Fruit fly (Drosophila melanogaster) whole organism, adult: ENCODE results near the gene mgl.

Source experiments
- CG12768 ChIP-seq: fragments of 200-800 bp; sonication (Bioruptor generic); optimal IDR thresholded peaks from 2 replicates; lab custom pipeline; 2017; ENCODE audit warnings: missing biosample characterization, missing genetic modification characterization, mild to moderate bottlenecking, moderate library complexity, missing genetic modification reagents
- CG1620 ChIP-seq: fragments of 200-800 bp; sonication (Bioruptor generic); optimal IDR thresholded peaks from 2 replicates; lab custom pipeline; 2016; ENCODE audit warnings: missing biosample characterization, missing genetic modification characterization
- CG33017 ChIP-seq: fragments of 200-800 bp; sonication (Bioruptor generic); optimal IDR thresholded peaks from 2 replicates; lab custom pipeline; 2018; ENCODE audit warnings: missing biosample characterization, mild to moderate bottlenecking, missing genetic modification characterization, moderate library complexity
- CG5204 ChIP-seq: fragments of 200-800 bp; sonication (Bioruptor generic); optimal IDR thresholded peaks from 2 replicates; lab custom pipeline; 2016; ENCODE audit warnings: missing biosample characterization, missing genetic modification characterization
- CG7101 ChIP-seq: fragments of 200-800 bp; sonication (Bioruptor generic); optimal IDR thresholded peaks from 2 replicates; lab custom pipeline; 2018; ENCODE audit warnings: missing biosample characterization, mild to moderate bottlenecking, missing genetic modification characterization, moderate library complexity
- Mnt ChIP-seq: fragments of 200-800 bp; sonication (Bioruptor generic); optimal IDR thresholded peaks from 2 replicates; lab custom pipeline; 2016; ENCODE audit warnings: missing biosample characterization, mild to moderate bottlenecking, missing genetic modification characterization
- pad ChIP-seq: fragments of 200-800 bp; sonication (Bioruptor generic); optimal IDR thresholded peaks from 3 replicates; lab custom pipeline; 2017; ENCODE audit warnings: missing biosample characterization, missing genetic modification characterization, mild to moderate bottlenecking, moderate library complexity, missing genetic modification reagents

DNA sequence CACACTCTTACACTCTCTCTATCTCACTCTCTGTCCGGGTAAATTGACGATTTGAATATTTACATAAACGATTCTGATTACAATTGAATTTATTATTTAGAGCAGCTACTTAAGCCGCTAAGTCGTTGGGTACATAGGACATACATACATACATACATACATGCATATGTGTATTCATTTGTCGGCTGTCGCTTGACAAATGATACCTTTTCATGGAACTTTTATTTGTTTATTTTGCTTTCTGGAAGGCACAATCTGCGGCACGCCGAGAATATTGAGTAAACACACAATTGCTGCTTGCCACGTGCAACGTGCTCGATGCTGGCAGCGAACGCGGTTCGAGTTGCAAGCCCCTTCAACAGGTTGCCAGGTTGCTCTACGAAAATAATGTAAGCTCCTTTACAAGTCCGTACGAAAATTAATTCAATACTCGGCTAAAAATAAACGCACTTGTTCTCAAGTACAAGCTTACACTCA lies 914 bp upstream of the mgl start:
- TF ChIP-seq CG7101 (tag; lab: Kevin White, UChicago) (no peak), CG5204 (GFP tag; lab: Kevin White, UChicago) (no peak), CG12768 (GFP tag; lab: Kevin White, UChicago) (no peak), pad (no peak), CG1620 (no peak), Mnt (GFP tag; lab: Kevin White, UChicago) (no peak), CG33017 (tag; lab: Kevin White, UChicago) (no peak)
